Worm (Caenorhabditis elegans) whole organism, midembryonic: ENCODE results near the gene nhr-133.

Source experiments
- T22C8.4 ChIP-seq: fragments of 200-800 bp; sonication (Bioruptor generic); IDR thresholded peaks from 2 replicates; pipeline ENCODE4 v1.3.6; 2022; ENCODE audit warnings: missing genetic modification characterization, missing compliant biosample characterization
- cog-1 ChIP-seq: sonication (generic microtip); optimal IDR thresholded peaks from 2 replicates; lab custom pipeline; 2016; ENCODE audit warnings: missing genetic modification characterization, missing compliant biosample characterization
- flt-1 ChIP-seq: fragments of 200-800 bp; sonication (Bioruptor generic); IDR thresholded peaks from 2 replicates; pipeline ENCODE4 v1.3.6; 2022; ENCODE audit warnings: missing genetic modification characterization, missing compliant biosample characterization
- klf-2 ChIP-seq: fragments of 200-800 bp; sonication (Bioruptor generic); conservative IDR thresholded peaks from 2 replicates; pipeline ENCODE4 v1.3.6; 2022; ENCODE audit warnings: missing genetic modification reagents, missing genetic modification characterization, missing compliant biosample characterization
- med-1 ChIP-seq: sonication (generic microtip); optimal IDR thresholded peaks from 2 replicates; lab custom pipeline; 2017; ENCODE audit warnings: missing genetic modification characterization, mild to moderate bottlenecking, missing compliant biosample characterization, antibody characterized with exemption, missing genetic modification reagents; ENCODE audit not compliant: insufficient read depth
- ref-1 ChIP-seq: fragments of 200-800 bp; sonication (Bioruptor generic); conservative IDR thresholded peaks from 2 replicates; pipeline ENCODE4 v1.3.6; 2022; ENCODE audit warnings: missing genetic modification reagents, missing genetic modification characterization, missing compliant biosample characterization
- tab-1 ChIP-seq: fragments of 200-800 bp; sonication (Bioruptor generic); IDR thresholded peaks from 2 replicates; pipeline ENCODE4 v1.3.6; 2022; ENCODE audit warnings: missing genetic modification characterization, missing compliant biosample characterization
- ztf-23 ChIP-seq: fragments of 200-800 bp; sonication (Bioruptor generic); IDR thresholded peaks from 2 replicates; pipeline ENCODE4 v1.3.6; 2022; ENCODE audit warnings: missing genetic modification reagents, missing genetic modification characterization, missing compliant biosample characterization
- ztf-29 ChIP-seq: fragments of 200-800 bp; sonication (Bioruptor generic); IDR thresholded peaks from 2 replicates; pipeline ENCODE4 v1.3.6; 2022; ENCODE audit warnings: missing genetic modification reagents, missing genetic modification characterization, missing compliant biosample characterization

nhr-133 gene

ce11 chrV:2192117-2192516 lies 19.8 kb downstream of the nhr-133 start, which contains the start of gene nhr-13:
Gene nhr-13, plus strand, starts transcription at chrV:2192485.
- TF ChIP-seq cog-1 (tag; lab: Kevin White, UChicago) (no peak), med-1 (no peak), ztf-23 (GFP tag; lab: Robert Waterston, UW) (no peak), ztf-29 (GFP tag; lab: Robert Waterston, UW) (no peak), ref-1 (GFP tag; lab: Robert Waterston, UW) (no peak), T22C8.4 (no peak), flt-1 (GFP tag; lab: Robert Waterston, UW) (no peak), tab-1 (no peak), klf-2 (GFP tag; lab: Robert Waterston, UW) (no peak)

ce11 chrV:2191122-2191521 lies 20.8 kb downstream of the nhr-133 start, which contains the start of gene srbc-42:
Gene srbc-42, minus strand, starts transcription at chrV:2191222.
- no peak for TF ChIP-seq tab-1
- TF ChIP-seq klf-2 (GFP tag; lab: Robert Waterston, UW) = no peak
- no peak for TF ChIP-seq cog-1 (tag; lab: Kevin White, UChicago)
- TF ChIP-seq ref-1 (GFP tag; lab: Robert Waterston, UW) = no peak
- TF ChIP-seq flt-1 (GFP tag; lab: Robert Waterston, UW) = no peak
- no peak for TF ChIP-seq med-1
- no peak for TF ChIP-seq T22C8.4

- TF ChIP-seq klf-2 (GFP tag; lab: Robert Waterston, UW) (no peak), tab-1 (no peak), ztf-23 (GFP tag; lab: Robert Waterston, UW) (no peak), cog-1 (tag; lab: Kevin White, UChicago) (no peak), ztf-29 (GFP tag; lab: Robert Waterston, UW) (no peak), med-1 (no peak), flt-1 (GFP tag; lab: Robert Waterston, UW) (no peak), T22C8.4 (no peak), ref-1 (GFP tag; lab: Robert Waterston, UW) (no peak)
Observed at ce11 chrV:2190383-2190782, 21.5 kb downstream of the nhr-133 start.

- no peak for TF ChIP-seq tab-1
- TF ChIP-seq klf-2 (GFP tag; lab: Robert Waterston, UW) = no peak
- TF ChIP-seq ztf-29 (GFP tag; lab: Robert Waterston, UW) = no peak
- no peak for TF ChIP-seq ztf-23 (GFP tag; lab: Robert Waterston, UW)
- no peak for TF ChIP-seq flt-1 (GFP tag; lab: Robert Waterston, UW)
- TF ChIP-seq cog-1 (tag; lab: Kevin White, UChicago) = no peak
- no peak for TF ChIP-seq ref-1 (GFP tag; lab: Robert Waterston, UW)
- no peak for TF ChIP-seq med-1
- no peak for TF ChIP-seq T22C8.4
Observed at ce11 chrV:2187864-2188345, 24.0 kb downstream of the nhr-133 start, which contains the start of gene Y5H2B.3. Gene Y5H2B.3, plus strand, starts transcription at chrV:2188295.

- TF ChIP-seq ztf-23 (GFP tag; lab: Robert Waterston, UW) (peak; percentile 98), klf-2 (GFP tag; lab: Robert Waterston, UW) (no peak), T22C8.4 (no peak), cog-1 (tag; lab: Kevin White, UChicago) (no peak), tab-1 (no peak)
Observed at ce11 chrV:2185486-2185885, 26.4 kb downstream of the nhr-133 start.

- TF ChIP-seq cog-1 (tag; lab: Kevin White, UChicago) (no peak), med-1 (no peak), ztf-23 (GFP tag; lab: Robert Waterston, UW) (no peak), flt-1 (GFP tag; lab: Robert Waterston, UW) (no peak), ref-1 (GFP tag; lab: Robert Waterston, UW) (no peak), ztf-29 (GFP tag; lab: Robert Waterston, UW) (no peak)
Observed at ce11 chrV:2183162-2183561, 28.8 kb downstream of the nhr-133 start, which contains the start of gene cyp-33C2. Gene cyp-33C2, plus strand, starts transcription at chrV:2183488.

- TF ChIP-seq med-1 (no peak), ztf-29 (GFP tag; lab: Robert Waterston, UW) (no peak), flt-1 (GFP tag; lab: Robert Waterston, UW) (no peak), T22C8.4 (no peak), ref-1 (GFP tag; lab: Robert Waterston, UW) (no peak), ztf-23 (GFP tag; lab: Robert Waterston, UW) (no peak), tab-1 (no peak), klf-2 (GFP tag; lab: Robert Waterston, UW) (no peak), cog-1 (tag; lab: Kevin White, UChicago) (no peak)
Observed at ce11 chrV:2181738-2182137, 30.2 kb downstream of the nhr-133 start, which contains the start of gene srbc-16. Gene srbc-16, plus strand, starts transcription at chrV:2182038.

ce11 chrV:2179214-2179613 lies 32.7 kb downstream of the nhr-133 start, which contains the start of gene cyp-33C1:
Gene cyp-33C1, plus strand, starts transcription at chrV:2179514.
- no peak for TF ChIP-seq ztf-23 (GFP tag; lab: Robert Waterston, UW)
- TF ChIP-seq cog-1 (tag; lab: Kevin White, UChicago) = no peak
- no peak for TF ChIP-seq ref-1 (GFP tag; lab: Robert Waterston, UW)
- no peak for TF ChIP-seq ztf-29 (GFP tag; lab: Robert Waterston, UW)
- TF ChIP-seq T22C8.4 = no peak
- TF ChIP-seq flt-1 (GFP tag; lab: Robert Waterston, UW) = no peak

- TF ChIP-seq tab-1 (no peak), cog-1 (tag; lab: Kevin White, UChicago) (no peak), klf-2 (GFP tag; lab: Robert Waterston, UW) (no peak), med-1 (no peak), ztf-29 (GFP tag; lab: Robert Waterston, UW) (no peak), ztf-23 (GFP tag; lab: Robert Waterston, UW) (no peak), flt-1 (GFP tag; lab: Robert Waterston, UW) (no peak), T22C8.4 (no peak), ref-1 (GFP tag; lab: Robert Waterston, UW) (no peak)
Observed at ce11 chrV:2177307-2177764, 34.6 kb downstream of the nhr-133 start, which contains the start of gene srbc-17. Gene srbc-17, plus strand, starts transcription at chrV:2177714.

- TF ChIP-seq T22C8.4 = no peak
Observed at ce11 chrV:2175242-2175641, 36.7 kb downstream of the nhr-133 start, which contains the start of gene C45H4.18. Gene C45H4.18, plus strand, starts transcription at chrV:2175542.
